Worm (Caenorhabditis elegans) whole organism, L1 larva: ENCODE measurements around the gene srd-16.
A peak's percentile ranks its signal among the peaks of the same experiment; 100 is the strongest.

Experiments
- C04F5.9 ChIP-seq: sonication (generic microtip); optimal IDR thresholded peaks from 2 replicates; lab custom pipeline; 2016; ENCODE audit warnings: missing genetic modification characterization, missing compliant biosample characterization
- C16A3.4 ChIP-seq: fragments of 150-350 bp; optimal IDR thresholded peaks from 2 replicates; lab custom pipeline; 2014; ENCODE audit warnings: missing biosample characterization, missing genetic modification characterization
- C34B4.2 ChIP-seq: sonication (generic microtip); optimal IDR thresholded peaks from 2 replicates; lab custom pipeline; 2017; ENCODE audit warnings: mild to moderate bottlenecking, missing genetic modification characterization, missing compliant biosample characterization
- F16B12.6 ChIP-seq: fragments of 150-350 bp; optimal IDR thresholded peaks from 2 replicates; lab custom pipeline; 2014; ENCODE audit warnings: missing biosample characterization, missing genetic modification characterization
- alr-1 ChIP-seq: fragments of 200-800 bp; sonication (Bioruptor generic); optimal IDR thresholded peaks from 2 replicates; lab custom pipeline; 2018; ENCODE audit warnings: borderline replicate concordance, mild to moderate bottlenecking, missing genetic modification characterization, missing compliant biosample characterization
- ama-1 ChIP-seq: fragments of 150-350 bp; optimal IDR thresholded peaks from 2 replicates; lab custom pipeline; 2014
- ceh-63 ChIP-seq: fragments of 200-800 bp; sonication (Bioruptor generic); optimal IDR thresholded peaks from 2 replicates; lab custom pipeline; 2018; ENCODE audit warnings: mild to moderate bottlenecking, missing genetic modification characterization, missing compliant biosample characterization
- ceh-8 ChIP-seq: fragments of 200-800 bp; sonication (Bioruptor generic); optimal IDR thresholded peaks from 2 replicates; lab custom pipeline; 2018; ENCODE audit warnings: mild to moderate bottlenecking, missing genetic modification characterization, moderate library complexity, missing compliant biosample characterization
- ceh-82 ChIP-seq, 3 experiments: fragments of 150-350 bp in 1 of 3; sonication (generic microtip) in 2 of 3; optimal IDR thresholded peaks; 2 replicates each; lab custom pipeline; 2014 to 2017; ENCODE audit warnings: missing biosample characterization in 3 of 3, missing genetic modification characterization in 3 of 3
- ceh-88 ChIP-seq: fragments of 200-800 bp; sonication (Bioruptor generic); IDR thresholded peaks from 2 replicates; pipeline ENCODE4 v1.3.6; 2022; ENCODE audit warnings: missing genetic modification characterization, missing compliant biosample characterization
- ceh-90 ChIP-seq: sonication (generic microtip); optimal IDR thresholded peaks from 2 replicates; lab custom pipeline; 2016; ENCODE audit warnings: missing genetic modification characterization, missing compliant biosample characterization
- dpl-1 ChIP-seq, 3 experiments: fragments of 150-350 bp in 2 of 3; sonication (generic microtip) in 1 of 3; optimal IDR thresholded peaks; 2 replicates each; lab custom pipeline; 2014 to 2017; ENCODE audit warnings: missing biosample characterization in 3 of 3, missing genetic modification characterization in 3 of 3, missing genetic modification reagents in 3 of 3
- dsc-1 ChIP-seq: sonication (generic microtip); optimal IDR thresholded peaks from 2 replicates; lab custom pipeline; 2016; ENCODE audit warnings: mild to moderate bottlenecking, missing genetic modification characterization, missing compliant biosample characterization
- efl-1 ChIP-seq, 4 experiments: fragments of 150-350 bp; optimal IDR thresholded peaks in 3 of 4; peaks in 1 of 4; 1 replicate in 1 of 4; 2 replicates in 3 of 4; lab custom pipeline; 2014; ENCODE audit warnings: missing biosample characterization in 2 of 4, missing genetic modification characterization in 2 of 4, missing genetic modification reagents in 2 of 4
- egl-13 ChIP-seq: sonication (generic microtip); optimal IDR thresholded peaks from 2 replicates; lab custom pipeline; 2016; ENCODE audit warnings: missing genotype, missing genetic modification reagents, missing genetic modification characterization, missing compliant biosample characterization
- egl-27 ChIP-seq, 2 experiments: fragments of 150-350 bp in 1 of 2; sonication (generic microtip); optimal IDR thresholded peaks; 3 replicates each; lab custom pipeline; 2017 to 2018; ENCODE audit warnings: missing biosample characterization in 2 of 2, missing genetic modification characterization in 2 of 2, missing genetic modification reagents in 2 of 2
- elt-2 ChIP-seq: sonication (generic microtip); optimal IDR thresholded peaks from 2 replicates; lab custom pipeline; 2016; ENCODE audit warnings: missing genetic modification characterization, mild to moderate bottlenecking, inconsistent platforms, missing compliant biosample characterization, missing genetic modification reagents
- elt-3 ChIP-seq, 6 experiments: fragments of 150-350 bp in 1 of 6; sonication (generic microtip); optimal IDR thresholded peaks; 2 replicates each; lab custom pipeline; 2017 to 2018; ENCODE audit warnings: missing biosample characterization in 6 of 6, missing genetic modification characterization in 6 of 6, inconsistent platforms in 1 of 6
- ets-5 ChIP-seq: fragments of 200-800 bp; sonication (Bioruptor generic); IDR thresholded peaks from 2 replicates; pipeline ENCODE4 v1.3.6; 2022; ENCODE audit warnings: missing genetic modification characterization, missing compliant biosample characterization
- fos-1 ChIP-seq: fragments of 150-350 bp; optimal IDR thresholded peaks from 2 replicates; lab custom pipeline; 2014; ENCODE audit warnings: missing biosample characterization, missing genetic modification characterization
- hpl-2 ChIP-seq: fragments of 150-350 bp; optimal IDR thresholded peaks from 2 replicates; lab custom pipeline; 2014; ENCODE audit warnings: missing biosample characterization, missing genetic modification reagents, missing genetic modification characterization
- isw-1 ChIP-seq: fragments of 200-800 bp; sonication (Bioruptor generic); IDR thresholded peaks from 2 replicates; pipeline ENCODE4 v1.3.6; 2022; ENCODE audit warnings: missing genetic modification characterization, missing compliant biosample characterization
- lin-13 ChIP-seq: fragments of 150-350 bp; optimal IDR thresholded peaks from 2 replicates; lab custom pipeline; 2014; ENCODE audit warnings: missing biosample characterization, missing genetic modification reagents, missing genetic modification characterization
- lin-15B ChIP-seq: fragments of 150-350 bp; sonication (generic microtip); optimal IDR thresholded peaks from 3 replicates; lab custom pipeline; 2014; ENCODE audit warnings: missing biosample characterization, missing genetic modification characterization
- lin-35 ChIP-seq, 2 experiments: fragments of 150-350 bp; optimal IDR thresholded peaks; 2 replicates each; lab custom pipeline; 2014; ENCODE audit warnings: missing biosample characterization in 2 of 2, missing genetic modification characterization in 2 of 2, missing genetic modification reagents in 2 of 2
- mef-2 ChIP-seq: fragments of 150-350 bp; optimal IDR thresholded peaks from 2 replicates; lab custom pipeline; 2014; ENCODE audit warnings: missing biosample characterization, missing genetic modification characterization
- mep-1 ChIP-seq: fragments of 150-350 bp; optimal IDR thresholded peaks from 2 replicates; lab custom pipeline; 2014; ENCODE audit warnings: missing biosample characterization, missing genetic modification characterization
- nhr-11 ChIP-seq: fragments of 150-350 bp; optimal IDR thresholded peaks from 2 replicates; lab custom pipeline; 2014; ENCODE audit warnings: missing biosample characterization, missing genetic modification characterization
- nhr-19 ChIP-seq: fragments of 200-800 bp; sonication (Bioruptor generic); conservative IDR thresholded peaks from 2 replicates; pipeline ENCODE4 v1.3.6; 2022; ENCODE audit warnings: missing genetic modification characterization, missing compliant biosample characterization
- nhr-20 ChIP-seq: sonication (generic microtip); optimal IDR thresholded peaks from 2 replicates; lab custom pipeline; 2016; ENCODE audit warnings: mild to moderate bottlenecking, missing genetic modification characterization, missing compliant biosample characterization
- nhr-237 ChIP-seq: fragments of 150-350 bp; optimal IDR thresholded peaks from 2 replicates; lab custom pipeline; 2014; ENCODE audit warnings: missing biosample characterization, missing genetic modification characterization
- nhr-76 ChIP-seq: sonication (generic microtip); optimal IDR thresholded peaks from 2 replicates; lab custom pipeline; 2017; ENCODE audit warnings: missing biosample characterization, missing genetic modification characterization
- nhr-77 ChIP-seq: fragments of 150-350 bp; optimal IDR thresholded peaks from 2 replicates; lab custom pipeline; 2014; ENCODE audit warnings: missing biosample characterization, missing genetic modification characterization
- nhr-84 ChIP-seq: sonication (generic microtip); optimal IDR thresholded peaks from 2 replicates; lab custom pipeline; 2017; ENCODE audit warnings: missing biosample characterization, missing genetic modification characterization
- nhr-85 ChIP-seq: sonication (generic microtip); peaks from one replicate; lab custom pipeline; 2016; ENCODE audit warnings: missing genetic modification characterization, inconsistent platforms, missing compliant biosample characterization
- pag-3 ChIP-seq: sonication (generic microtip); optimal IDR thresholded peaks from 2 replicates; lab custom pipeline; 2017; ENCODE audit warnings: missing genetic modification characterization, mild to moderate bottlenecking, missing compliant biosample characterization, antibody characterized with exemption, borderline replicate concordance; ENCODE audit not compliant: insufficient read depth
- skn-1 ChIP-seq: fragments of 150-350 bp; optimal IDR thresholded peaks from 2 replicates; lab custom pipeline; 2014; ENCODE audit warnings: missing biosample characterization, missing genetic modification characterization
- snpc-4 ChIP-seq: fragments of 150-350 bp; optimal IDR thresholded peaks from 2 replicates; lab custom pipeline; 2014; ENCODE audit warnings: missing biosample characterization, missing genetic modification characterization
- snu-23 ChIP-seq: sonication (generic microtip); optimal IDR thresholded peaks from 2 replicates; lab custom pipeline; 2016; ENCODE audit warnings: missing genetic modification characterization, missing compliant biosample characterization
- sox-4 ChIP-seq: sonication (generic microtip); optimal IDR thresholded peaks from 2 replicates; lab custom pipeline; 2016; ENCODE audit warnings: missing genetic modification characterization, missing compliant biosample characterization
- sup-37 ChIP-seq: fragments of 200-800 bp; sonication (Bioruptor generic); optimal IDR thresholded peaks from 2 replicates; lab custom pipeline; 2018; ENCODE audit warnings: mild to moderate bottlenecking, missing genetic modification characterization, missing compliant biosample characterization
- swsn-7 ChIP-seq: sonication (generic microtip); optimal IDR thresholded peaks from 2 replicates; lab custom pipeline; 2016; ENCODE audit warnings: missing genetic modification characterization, missing compliant biosample characterization
- tbx-2 ChIP-seq: sonication (generic microtip); optimal IDR thresholded peaks from 2 replicates; lab custom pipeline; 2016; ENCODE audit warnings: missing genetic modification characterization, missing compliant biosample characterization
- vab-15 ChIP-seq: sonication (generic microtip); optimal IDR thresholded peaks from 2 replicates; lab custom pipeline; 2017; ENCODE audit warnings: missing genotype, mild to moderate bottlenecking, missing genetic modification characterization, missing compliant biosample characterization
- xbp-1 ChIP-seq: sonication (generic microtip); optimal IDR thresholded peaks from 2 replicates; lab custom pipeline; 2016; ENCODE audit warnings: missing genetic modification characterization, missing compliant biosample characterization
- zip-4 ChIP-seq: fragments of 200-800 bp; sonication (Bioruptor generic); optimal IDR thresholded peaks from 2 replicates; lab custom pipeline; 2018; ENCODE audit warnings: mild to moderate bottlenecking, missing genetic modification characterization, moderate library complexity, missing compliant biosample characterization
- ztf-4 ChIP-seq: fragments of 150-350 bp; optimal IDR thresholded peaks from 2 replicates; lab custom pipeline; 2014; ENCODE audit warnings: missing biosample characterization, missing genetic modification characterization

Gene srd-16

DNA sequence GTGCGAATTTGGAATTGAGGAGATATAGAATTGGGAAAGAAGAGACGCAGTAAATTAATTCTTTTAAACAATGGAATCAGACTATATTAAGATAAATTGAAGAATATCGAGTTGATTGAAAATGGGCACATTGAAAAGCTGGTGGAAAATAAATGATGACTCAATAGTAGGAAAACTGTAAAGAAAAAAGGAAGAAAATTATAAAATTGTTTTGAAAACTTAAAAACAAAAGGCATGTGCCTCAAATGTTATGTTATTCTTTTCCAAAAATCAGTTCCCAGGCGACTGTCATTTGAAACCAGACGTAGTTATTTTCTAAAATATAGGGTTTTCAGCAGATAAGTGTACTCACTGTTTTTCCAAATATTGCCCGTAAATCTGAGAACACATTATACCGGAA is 20.0 kb upstream of the srd-16 start, which contains the start of gene C04E6.12:
C04E6.12 (minus strand) TSS at position 101 of the 400 bp plus-strand sequence.
- TF ChIP-seq mef-2 (tag; lab: Kevin White, UChicago) (no peak), nhr-11 (tag; lab: Kevin White, UChicago) (no peak), C04F5.9 (tag; lab: Kevin White, UChicago) (no peak), lin-35 (GFP tag; optimal IDR thresholded peaks at IDR 0.05; lab: Kevin White, UChicago) (no peak), sox-4 (tag; lab: Kevin White, UChicago) (no peak), nhr-76 (no peak), skn-1 (tag; lab: Kevin White, UChicago) (no peak), C16A3.4 (tag; lab: Kevin White, UChicago) (no peak), egl-27 (tag; optimal IDR thresholded peaks at IDR 0.05; lab: Kevin White, UChicago) (no peak), alr-1 (tag; lab: Kevin White, UChicago) (no peak), ets-5 (GFP tag; lab: Robert Waterston, UW) (no peak), lin-13 (GFP tag; lab: Kevin White, UChicago) (no peak), nhr-20 (tag; lab: Kevin White, UChicago) (no peak), tbx-2 (tag; lab: Kevin White, UChicago) (no peak), zip-4 (GFP tag; lab: Kevin White, UChicago) (no peak), ceh-88 (GFP tag; lab: Robert Waterston, UW) (no peak)

- peak; percentile 99 for TF ChIP-seq lin-35 (GFP tag; optimal IDR thresholded peaks at IDR 0.05; lab: Kevin White, UChicago)
- peak; percentile 93 for TF ChIP-seq nhr-20 (tag; lab: Kevin White, UChicago)
- peak; percentile 96 for TF ChIP-seq egl-13 (tag; lab: Kevin White, UChicago)
- peak; percentile 71 for TF ChIP-seq lin-13 (GFP tag; lab: Kevin White, UChicago)
- TF ChIP-seq C04F5.9 (tag; lab: Kevin White, UChicago), result peak; percentile 94
- TF ChIP-seq tbx-2 (tag; lab: Kevin White, UChicago), result peak; percentile 97
- peak; percentile 93 for TF ChIP-seq nhr-19 (GFP tag; lab: Robert Waterston, UW)
- no peak for TF ChIP-seq ets-5 (GFP tag; lab: Robert Waterston, UW)
- TF ChIP-seq ceh-63 (GFP tag; lab: Kevin White, UChicago), result peak; percentile 92
- TF ChIP-seq snpc-4 (tag; lab: Kevin White, UChicago), result peak; percentile 59
- TF ChIP-seq xbp-1 (tag; lab: Kevin White, UChicago), result peak; percentile 96
- peak; percentile 99 for TF ChIP-seq efl-1 (optimal IDR thresholded peaks at IDR 0.05; lab: Kevin White, UChicago)
- TF ChIP-seq efl-1 (GFP tag; optimal IDR thresholded peaks at IDR 0.05 in 1 of 2; lab: Kevin White, UChicago), result peak; percentile 98 to 100
- no peak for TF ChIP-seq nhr-76
- TF ChIP-seq ceh-90 (tag; lab: Kevin White, UChicago), result peak; percentile 99
- TF ChIP-seq ceh-88 (GFP tag; lab: Robert Waterston, UW), result peak; percentile 71; the same call in 1 of the 2 replicates
- TF ChIP-seq zip-4 (GFP tag; lab: Kevin White, UChicago), result peak; percentile 86
- peak; percentile 92 for TF ChIP-seq snu-23 (GFP tag; lab: Kevin White, UChicago)
- TF ChIP-seq mep-1 (tag; lab: Kevin White, UChicago), result peak; percentile 72
- TF ChIP-seq pag-3 (tag; lab: Kevin White, UChicago), result no peak
- TF ChIP-seq egl-27 (tag; optimal IDR thresholded peaks at IDR 0.05; lab: Kevin White, UChicago), result no peak
- peak; percentile 98 for TF ChIP-seq dsc-1 (tag; lab: Kevin White, UChicago)
- TF ChIP-seq nhr-77, result peak; percentile 36
- peak; percentile 98 for TF ChIP-seq nhr-85 (tag; lab: Kevin White, UChicago)
- TF ChIP-seq C16A3.4 (tag; lab: Kevin White, UChicago), result peak; percentile 42
- peak; percentile 43 for TF ChIP-seq vab-15 (tag; lab: Kevin White, UChicago)
- peak; percentile 56 for TF ChIP-seq lin-15B (tag; lab: Kevin White, UChicago)
- no peak for TF ChIP-seq hpl-2 (GFP tag; lab: Kevin White, UChicago)
- peak; percentile 46 for TF ChIP-seq F16B12.6 (tag; lab: Kevin White, UChicago)
- no peak for TF ChIP-seq ama-1 (lab: Kevin White, UChicago)
- peak; percentile 71 to 82 (median 78) for TF ChIP-seq ceh-82 (tag; optimal IDR thresholded peaks at IDR 0.05; lab: Kevin White, UChicago)
- peak; percentile 75 for TF ChIP-seq sup-37 (GFP tag; lab: Kevin White, UChicago)
- TF ChIP-seq swsn-7 (tag; lab: Kevin White, UChicago), result peak; percentile 93
- TF ChIP-seq C34B4.2 (tag; lab: Kevin White, UChicago), result peak; percentile 32
- no peak for TF ChIP-seq ztf-4 (tag; lab: Kevin White, UChicago)
- peak; percentile 89 for TF ChIP-seq elt-2 (tag; lab: Kevin White, UChicago)
- TF ChIP-seq dpl-1 (GFP tag; optimal IDR thresholded peaks at IDR 0.05; lab: Kevin White, UChicago), result peak; percentile 97 to 99 (median 98)
- no peak for TF ChIP-seq alr-1 (tag; lab: Kevin White, UChicago)
- TF ChIP-seq fos-1 (tag; lab: Kevin White, UChicago), result peak; percentile 59
- peak; percentile 71 for TF ChIP-seq nhr-11 (tag; lab: Kevin White, UChicago)
- TF ChIP-seq ceh-8 (GFP tag; lab: Kevin White, UChicago), result peak; percentile 77
- no peak for TF ChIP-seq nhr-84 (tag; lab: Kevin White, UChicago)
- peak; percentile 86 for TF ChIP-seq isw-1 (GFP tag; lab: Robert Waterston, UW)
- peak; percentile 45 for TF ChIP-seq nhr-237 (tag; lab: Kevin White, UChicago)
- TF ChIP-seq elt-3 (tag; optimal IDR thresholded peaks at IDR 0.05; lab: Kevin White, UChicago), result peak in 2 of 6 experiments; percentile 16 to 35
Measured at ce11 chrV:5917707-5918106, 17.9 kb upstream of the srd-16 start, which contains the start of gene lrpr-1. TSS of gene lrpr-1 (minus strand) at chrV:5917891.
